Worm (Caenorhabditis elegans) whole organism, L1 larva: ENCODE measurements around the gene fbxa-185.

Experiments used
- C04F5.9 ChIP-seq: sonication (generic microtip); optimal IDR thresholded peaks from 2 replicates; lab custom pipeline; 2016; ENCODE audit warnings: missing genetic modification characterization, missing compliant biosample characterization
- C16A3.4 ChIP-seq: fragments of 150-350 bp; optimal IDR thresholded peaks from 2 replicates; lab custom pipeline; 2014; ENCODE audit warnings: missing biosample characterization, missing genetic modification characterization
- C34B4.2 ChIP-seq: sonication (generic microtip); optimal IDR thresholded peaks from 2 replicates; lab custom pipeline; 2017; ENCODE audit warnings: mild to moderate bottlenecking, missing genetic modification characterization, missing compliant biosample characterization
- F16B12.6 ChIP-seq: fragments of 150-350 bp; optimal IDR thresholded peaks from 2 replicates; lab custom pipeline; 2014; ENCODE audit warnings: missing biosample characterization, missing genetic modification characterization
- alr-1 ChIP-seq: fragments of 200-800 bp; sonication (Bioruptor generic); optimal IDR thresholded peaks from 2 replicates; lab custom pipeline; 2018; ENCODE audit warnings: borderline replicate concordance, mild to moderate bottlenecking, missing genetic modification characterization, missing compliant biosample characterization
- ama-1 ChIP-seq: fragments of 150-350 bp; optimal IDR thresholded peaks from 2 replicates; lab custom pipeline; 2014
- blmp-1 ChIP-seq: fragments of 150-350 bp; optimal IDR thresholded peaks from 2 replicates; lab custom pipeline; 2014; ENCODE audit warnings: missing biosample characterization, missing genetic modification characterization
- ceh-8 ChIP-seq: fragments of 200-800 bp; sonication (Bioruptor generic); optimal IDR thresholded peaks from 2 replicates; lab custom pipeline; 2018; ENCODE audit warnings: mild to moderate bottlenecking, missing genetic modification characterization, moderate library complexity, missing compliant biosample characterization
- dpl-1 ChIP-seq, 3 experiments: fragments of 150-350 bp in 2 of 3; sonication (generic microtip) in 1 of 3; optimal IDR thresholded peaks; 2 replicates each; lab custom pipeline; 2014 to 2017; ENCODE audit warnings: missing biosample characterization in 3 of 3, missing genetic modification characterization in 3 of 3, missing genetic modification reagents in 3 of 3
- efl-1 ChIP-seq, 4 experiments: fragments of 150-350 bp; optimal IDR thresholded peaks in 3 of 4; peaks in 1 of 4; 1 replicate in 1 of 4; 2 replicates in 3 of 4; lab custom pipeline; 2014; ENCODE audit warnings: missing biosample characterization in 2 of 4, missing genetic modification characterization in 2 of 4, missing genetic modification reagents in 2 of 4
- egl-27 ChIP-seq, 2 experiments: fragments of 150-350 bp in 1 of 2; sonication (generic microtip); optimal IDR thresholded peaks; 3 replicates each; lab custom pipeline; 2017 to 2018; ENCODE audit warnings: missing biosample characterization in 2 of 2, missing genetic modification characterization in 2 of 2, missing genetic modification reagents in 2 of 2
- elt-2 ChIP-seq: sonication (generic microtip); optimal IDR thresholded peaks from 2 replicates; lab custom pipeline; 2016; ENCODE audit warnings: missing genetic modification characterization, mild to moderate bottlenecking, inconsistent platforms, missing compliant biosample characterization, missing genetic modification reagents
- fkh-8 ChIP-seq: sonication (generic microtip); optimal IDR thresholded peaks from 2 replicates; lab custom pipeline; 2016; ENCODE audit warnings: mild to moderate bottlenecking, missing genetic modification characterization, missing compliant biosample characterization
- grh-1 ChIP-seq: fragments of 200-800 bp; sonication (Bioruptor generic); IDR thresholded peaks from 2 replicates; pipeline ENCODE4 v1.3.6; 2022; ENCODE audit warnings: missing genetic modification reagents, missing genetic modification characterization, missing compliant biosample characterization
- lin-35 ChIP-seq, 2 experiments: fragments of 150-350 bp; optimal IDR thresholded peaks; 2 replicates each; lab custom pipeline; 2014; ENCODE audit warnings: missing biosample characterization in 2 of 2, missing genetic modification characterization in 2 of 2, missing genetic modification reagents in 2 of 2
- lir-3 ChIP-seq: sonication (generic microtip); optimal IDR thresholded peaks from 2 replicates; lab custom pipeline; 2016; ENCODE audit warnings: mild to moderate bottlenecking, missing genetic modification characterization, moderate library complexity, missing compliant biosample characterization; ENCODE audit not compliant: poor library complexity
- lsy-2 ChIP-seq, 2 experiments: fragments of 150-350 bp; optimal IDR thresholded peaks; 2 replicates each; lab custom pipeline; 2014; ENCODE audit warnings: missing biosample characterization in 2 of 2, missing genetic modification characterization in 2 of 2
- mep-1 ChIP-seq: fragments of 150-350 bp; optimal IDR thresholded peaks from 2 replicates; lab custom pipeline; 2014; ENCODE audit warnings: missing biosample characterization, missing genetic modification characterization
- nhr-20 ChIP-seq: sonication (generic microtip); optimal IDR thresholded peaks from 2 replicates; lab custom pipeline; 2016; ENCODE audit warnings: mild to moderate bottlenecking, missing genetic modification characterization, missing compliant biosample characterization
- nhr-28 ChIP-seq: fragments of 150-350 bp; optimal IDR thresholded peaks from 2 replicates; lab custom pipeline; 2014; ENCODE audit warnings: missing biosample characterization, missing genetic modification characterization
- nhr-71 ChIP-seq: sonication (generic microtip); optimal IDR thresholded peaks from 2 replicates; lab custom pipeline; 2016; ENCODE audit warnings: mild to moderate bottlenecking, missing genetic modification characterization, moderate library complexity, missing compliant biosample characterization
- nhr-76 ChIP-seq: sonication (generic microtip); optimal IDR thresholded peaks from 2 replicates; lab custom pipeline; 2017; ENCODE audit warnings: missing biosample characterization, missing genetic modification characterization
- nhr-85 ChIP-seq: sonication (generic microtip); peaks from one replicate; lab custom pipeline; 2016; ENCODE audit warnings: missing genetic modification characterization, inconsistent platforms, missing compliant biosample characterization
- nhr-90 ChIP-seq: sonication (generic microtip); optimal IDR thresholded peaks from 2 replicates; lab custom pipeline; 2016; ENCODE audit warnings: mild to moderate bottlenecking, missing genetic modification characterization, missing compliant biosample characterization; ENCODE audit not compliant: poor library complexity
- skn-1 ChIP-seq: fragments of 150-350 bp; optimal IDR thresholded peaks from 2 replicates; lab custom pipeline; 2014; ENCODE audit warnings: missing biosample characterization, missing genetic modification characterization
- snu-23 ChIP-seq: sonication (generic microtip); optimal IDR thresholded peaks from 2 replicates; lab custom pipeline; 2016; ENCODE audit warnings: missing genetic modification characterization, missing compliant biosample characterization
- tlp-1 ChIP-seq: fragments of 150-350 bp; optimal IDR thresholded peaks from 2 replicates; lab custom pipeline; 2014; ENCODE audit warnings: missing biosample characterization, missing genetic modification characterization
- unc-86 ChIP-seq: sonication (generic microtip); optimal IDR thresholded peaks from 2 replicates; lab custom pipeline; 2016; ENCODE audit warnings: missing genetic modification characterization, missing compliant biosample characterization
- xbp-1 ChIP-seq: sonication (generic microtip); optimal IDR thresholded peaks from 2 replicates; lab custom pipeline; 2016; ENCODE audit warnings: missing genetic modification characterization, missing compliant biosample characterization
- zag-1 ChIP-seq: fragments of 150-350 bp; optimal IDR thresholded peaks from 2 replicates; lab custom pipeline; 2014; ENCODE audit warnings: missing biosample characterization, missing genetic modification characterization
- ztf-4 ChIP-seq: fragments of 150-350 bp; optimal IDR thresholded peaks from 2 replicates; lab custom pipeline; 2014; ENCODE audit warnings: missing biosample characterization, missing genetic modification characterization

The fbxa-185 gene

ce11 chrV:17315063-17315462, 16.4 kb upstream of the fbxa-185 start, which contains the start of gene F31E9.6:
Gene F31E9.6 (minus strand): TSS chrV:17315153.
- TF ChIP-seq nhr-90 (no peak), efl-1 (optimal IDR thresholded peaks at IDR 0.05; lab: Kevin White, UChicago) (peak; percentile 9 to 46), efl-1 (GFP tag; optimal IDR thresholded peaks at IDR 0.05 in 1 of 2; lab: Kevin White, UChicago) (peak in 1 of 2 experiments; percentile 87)

ce11 chrV:17317297-17317696, 14.1 kb upstream of the fbxa-185 start:
- no peak for TF ChIP-seq F16B12.6 (tag; lab: Kevin White, UChicago)
- TF ChIP-seq lsy-2 (tag; optimal IDR thresholded peaks at IDR 0.05; lab: Kevin White, UChicago), result no peak
- no peak for TF ChIP-seq C16A3.4
- TF ChIP-seq nhr-28, result no peak
- no peak for TF ChIP-seq blmp-1 (tag; lab: Kevin White, UChicago)
- TF ChIP-seq mep-1 (tag; lab: Kevin White, UChicago), result no peak
- no peak for TF ChIP-seq ceh-8 (GFP tag; lab: Kevin White, UChicago)
- no peak for TF ChIP-seq nhr-71 (tag; lab: Kevin White, UChicago)
- no peak for TF ChIP-seq ztf-4
- no peak for TF ChIP-seq lin-35 (GFP tag; optimal IDR thresholded peaks at IDR 0.05; lab: Kevin White, UChicago)
- TF ChIP-seq skn-1 (tag; lab: Kevin White, UChicago), result no peak
- no peak for TF ChIP-seq snu-23
- no peak for TF ChIP-seq egl-27 (tag; optimal IDR thresholded peaks at IDR 0.05; lab: Kevin White, UChicago)
- no peak for TF ChIP-seq nhr-20
- TF ChIP-seq dpl-1 (GFP tag; optimal IDR thresholded peaks at IDR 0.05; lab: Kevin White, UChicago), result no peak
- TF ChIP-seq alr-1 (tag; lab: Kevin White, UChicago), result no peak
- TF ChIP-seq ama-1, result no peak

- TF ChIP-seq efl-1 (optimal IDR thresholded peaks at IDR 0.05; lab: Kevin White, UChicago), result no peak
- TF ChIP-seq efl-1 (GFP tag; optimal IDR thresholded peaks at IDR 0.05 in 1 of 2; lab: Kevin White, UChicago), result peak in 1 of 2 experiments; percentile 86
- no peak for TF ChIP-seq ama-1
Observed at ce11 chrV:17317786-17318185, 13.7 kb upstream of the fbxa-185 start, which contains the start of gene srz-58. Gene srz-58 (plus strand): TSS chrV:17318147.

- TF ChIP-seq tlp-1 (tag; lab: Kevin White, UChicago) (no peak), C16A3.4 (no peak), elt-2 (tag; lab: Kevin White, UChicago) (peak; percentile 2), efl-1 (optimal IDR thresholded peaks at IDR 0.05; lab: Kevin White, UChicago) (no peak), efl-1 (GFP tag; optimal IDR thresholded peaks at IDR 0.05 in 1 of 2; lab: Kevin White, UChicago) (peak in 1 of 2 experiments; percentile 55), egl-27 (tag; optimal IDR thresholded peaks at IDR 0.05; lab: Kevin White, UChicago) (no peak), unc-86 (tag; lab: Kevin White, UChicago) (no peak), zag-1 (tag; lab: Kevin White, UChicago) (no peak), C34B4.2 (tag; lab: Kevin White, UChicago) (no peak)
Observed at ce11 chrV:17322397-17322909, 9.0 kb upstream of the fbxa-185 start, which contains the start of gene F31E9.3. Gene F31E9.3 (plus strand): TSS chrV:17322590.

ce11 chrV:17323876-17324275, 7.6 kb upstream of the fbxa-185 start:
- TF ChIP-seq ceh-8 (GFP tag; lab: Kevin White, UChicago) (peak; percentile 47), C04F5.9 (no peak)

- TF ChIP-seq fkh-8, result no peak
- TF ChIP-seq F16B12.6 (tag; lab: Kevin White, UChicago), result no peak
- no peak for TF ChIP-seq nhr-76
- TF ChIP-seq nhr-85 (tag; lab: Kevin White, UChicago), result no peak
- no peak for TF ChIP-seq grh-1
- no peak for TF ChIP-seq lir-3
- no peak for TF ChIP-seq xbp-1 (tag; lab: Kevin White, UChicago)
- TF ChIP-seq tlp-1 (tag; lab: Kevin White, UChicago), result no peak
Observed at ce11 chrV:17327867-17328266, 3.6 kb upstream of the fbxa-185 start, which contains the start of gene sdz-16. Gene sdz-16 (minus strand): TSS chrV:17327967.
